Worm (Caenorhabditis elegans) whole organism, L2 larva: ENCODE data around the gene F53C3.4.

Experiments used
- C34F6.9 ChIP-seq: fragments of 150-350 bp; optimal IDR thresholded peaks from 2 replicates; lab custom pipeline; 2014; ENCODE audit warnings: missing biosample characterization, missing genetic modification characterization
- F13H6.1 ChIP-seq: sonication (generic microtip); optimal IDR thresholded peaks from 2 replicates; lab custom pipeline; 2016; ENCODE audit warnings: missing genetic modification characterization, missing compliant biosample characterization
- R02D3.7 ChIP-seq: fragments of 150-350 bp; optimal IDR thresholded peaks from 2 replicates; lab custom pipeline; 2014; ENCODE audit warnings: missing biosample characterization, missing genetic modification characterization
- Y55F3AM.14 ChIP-seq: fragments of 200-800 bp; sonication (Bioruptor generic); optimal IDR thresholded peaks from 2 replicates; lab custom pipeline; 2018; ENCODE audit warnings: mild to moderate bottlenecking, missing genetic modification characterization, missing compliant biosample characterization
- ZK546.5 ChIP-seq: sonication (generic microtip); optimal IDR thresholded peaks from 2 replicates; lab custom pipeline; 2017; ENCODE audit warnings: missing biosample characterization, missing genetic modification characterization
- alr-1 ChIP-seq: fragments of 150-350 bp; optimal IDR thresholded peaks from 2 replicates; lab custom pipeline; 2014; ENCODE audit warnings: missing biosample characterization, missing genetic modification characterization
- aly-2 ChIP-seq: fragments of 150-350 bp; optimal IDR thresholded peaks from 2 replicates; lab custom pipeline; 2014; ENCODE audit warnings: missing biosample characterization, missing genetic modification characterization
- ama-1 ChIP-seq: fragments of 150-350 bp; optimal IDR thresholded peaks from 2 replicates; lab custom pipeline; 2018; ENCODE audit warnings: inconsistent platforms
- blmp-1 ChIP-seq: sonication (generic microtip); optimal IDR thresholded peaks from 2 replicates; lab custom pipeline; 2017; ENCODE audit warnings: missing genetic modification characterization, mild to moderate bottlenecking, missing compliant biosample characterization, antibody characterized with exemption, moderate library complexity; ENCODE audit not compliant: insufficient read depth
- ceh-16 ChIP-seq: fragments of 150-350 bp; optimal IDR thresholded peaks from 2 replicates; lab custom pipeline; 2014; ENCODE audit warnings: missing biosample characterization, missing genetic modification characterization
- ceh-82 ChIP-seq: fragments of 150-350 bp; optimal IDR thresholded peaks from 2 replicates; lab custom pipeline; 2014; ENCODE audit warnings: missing biosample characterization, missing genetic modification characterization
- crh-2 ChIP-seq: sonication (generic microtip); optimal IDR thresholded peaks from 2 replicates; lab custom pipeline; 2017; ENCODE audit warnings: missing biosample characterization, missing genetic modification characterization
- dmd-4 ChIP-seq: sonication (generic microtip); optimal IDR thresholded peaks from 2 replicates; lab custom pipeline; 2017; ENCODE audit warnings: missing biosample characterization, missing genetic modification characterization
- egl-27 ChIP-seq: sonication (generic microtip); optimal IDR thresholded peaks from 3 replicates; lab custom pipeline; 2017; ENCODE audit warnings: missing biosample characterization, missing genetic modification reagents, missing genetic modification characterization
- elt-1 ChIP-seq: fragments of 150-350 bp; optimal IDR thresholded peaks from 2 replicates; lab custom pipeline; 2014; ENCODE audit warnings: missing biosample characterization, missing genetic modification characterization
- elt-3 ChIP-seq: sonication (generic microtip); optimal IDR thresholded peaks from 2 replicates; lab custom pipeline; 2017; ENCODE audit warnings: missing biosample characterization, missing genetic modification characterization
- fos-1 ChIP-seq: fragments of 150-350 bp; optimal IDR thresholded peaks from 2 replicates; lab custom pipeline; 2014; ENCODE audit warnings: missing biosample characterization, missing genetic modification characterization
- gmeb-1 ChIP-seq: fragments of 150-350 bp; optimal IDR thresholded peaks from 2 replicates; lab custom pipeline; 2014; ENCODE audit warnings: missing biosample characterization, missing genetic modification characterization
- lin-11 ChIP-seq: fragments of 150-350 bp; sonication (generic microtip); optimal IDR thresholded peaks from 2 replicates; lab custom pipeline; 2014; ENCODE audit warnings: missing biosample characterization, missing genetic modification characterization, inconsistent platforms, mixed read lengths
- lsy-2 ChIP-seq, 2 experiments: fragments of 150-350 bp in 1 of 2; sonication (generic microtip) in 1 of 2; optimal IDR thresholded peaks; 2 replicates each; lab custom pipeline; 2014 to 2017; ENCODE audit warnings: missing biosample characterization in 2 of 2, missing genetic modification characterization in 2 of 2
- mab-5 ChIP-seq: fragments of 150-350 bp; optimal IDR thresholded peaks from 2 replicates; lab custom pipeline; 2014; ENCODE audit warnings: missing biosample characterization, missing genetic modification characterization
- mbf-1 ChIP-seq: sonication (generic microtip); optimal IDR thresholded peaks from 2 replicates; lab custom pipeline; 2017; ENCODE audit warnings: missing biosample characterization, missing genetic modification characterization
- mdl-1 ChIP-seq, 2 experiments: fragments of 150-350 bp in 1 of 2; sonication (generic microtip) in 1 of 2; optimal IDR thresholded peaks; 2 replicates each; lab custom pipeline; 2017; ENCODE audit warnings: missing biosample characterization in 2 of 2, missing genetic modification characterization in 2 of 2
- nhr-10 ChIP-seq: sonication (generic microtip); optimal IDR thresholded peaks from 2 replicates; lab custom pipeline; 2017; ENCODE audit warnings: missing biosample characterization, missing genetic modification characterization
- nhr-11 ChIP-seq: fragments of 150-350 bp; optimal IDR thresholded peaks from 2 replicates; lab custom pipeline; 2014; ENCODE audit warnings: missing biosample characterization, missing genetic modification characterization
- nhr-12 ChIP-seq: fragments of 150-350 bp; optimal IDR thresholded peaks from 2 replicates; lab custom pipeline; 2014; ENCODE audit warnings: missing biosample characterization, missing genetic modification characterization
- nhr-129 ChIP-seq: fragments of 150-350 bp; optimal IDR thresholded peaks from 2 replicates; lab custom pipeline; 2014; ENCODE audit warnings: missing biosample characterization, missing genetic modification characterization
- nhr-23 ChIP-seq: fragments of 150-350 bp; optimal IDR thresholded peaks from 2 replicates; lab custom pipeline; 2014; ENCODE audit warnings: missing biosample characterization, missing genetic modification reagents, missing genetic modification characterization
- nhr-237 ChIP-seq: fragments of 150-350 bp; optimal IDR thresholded peaks from 2 replicates; lab custom pipeline; 2014; ENCODE audit warnings: missing biosample characterization, missing genetic modification characterization
- nhr-25 ChIP-seq: fragments of 150-350 bp; sonication (generic microtip); optimal IDR thresholded peaks from 3 replicates; lab custom pipeline; 2014; ENCODE audit warnings: missing biosample characterization, missing genetic modification characterization
- nhr-6 ChIP-seq: fragments of 150-350 bp; optimal IDR thresholded peaks from 2 replicates; lab custom pipeline; 2014; ENCODE audit warnings: missing biosample characterization, missing genetic modification characterization
- nhr-77 ChIP-seq: fragments of 150-350 bp; optimal IDR thresholded peaks from 2 replicates; lab custom pipeline; 2014; ENCODE audit warnings: missing biosample characterization, missing genetic modification characterization
- peb-1 ChIP-seq: fragments of 150-350 bp; optimal IDR thresholded peaks from 2 replicates; lab custom pipeline; 2014; ENCODE audit warnings: missing biosample characterization, missing genetic modification characterization
- sem-4 ChIP-seq: fragments of 150-350 bp; optimal IDR thresholded peaks from 2 replicates; lab custom pipeline; 2014; ENCODE audit warnings: missing biosample characterization, missing genetic modification reagents, missing genetic modification characterization
- skn-1 ChIP-seq: sonication (generic microtip); optimal IDR thresholded peaks from 2 replicates; lab custom pipeline; 2017; ENCODE audit warnings: missing biosample characterization, missing genetic modification characterization
- sma-3 ChIP-seq: sonication (generic microtip); optimal IDR thresholded peaks from 2 replicates; lab custom pipeline; 2016; ENCODE audit warnings: missing genetic modification reagents, missing genetic modification characterization, missing compliant biosample characterization
- sma-9 ChIP-seq, 2 experiments: fragments of 150-350 bp in 1 of 2; sonication (generic microtip) in 1 of 2; optimal IDR thresholded peaks; 2 replicates each; lab custom pipeline; 2014 to 2016; ENCODE audit warnings: missing genetic modification characterization in 2 of 2, mild to moderate bottlenecking in 1 of 2, missing biosample characterization in 1 of 2, missing compliant biosample characterization in 1 of 2, missing genetic modification reagents in 1 of 2, moderate library complexity in 1 of 2
- snpc-4 ChIP-seq: fragments of 150-350 bp; optimal IDR thresholded peaks from 2 replicates; lab custom pipeline; 2014; ENCODE audit warnings: missing biosample characterization, missing genetic modification characterization
- unc-39 ChIP-seq: fragments of 150-350 bp; optimal IDR thresholded peaks from 2 replicates; lab custom pipeline; 2014; ENCODE audit warnings: missing biosample characterization, missing genetic modification characterization
- unc-55 ChIP-seq: fragments of 150-350 bp; sonication (generic microtip); optimal IDR thresholded peaks from 3 replicates; lab custom pipeline; 2014; ENCODE audit warnings: missing biosample characterization, missing genetic modification reagents, missing genetic modification characterization
- unc-62 ChIP-seq: fragments of 150-350 bp; optimal IDR thresholded peaks from 2 replicates; lab custom pipeline; 2014; ENCODE audit warnings: missing biosample characterization, missing genetic modification reagents, missing genetic modification characterization
- ztf-11 ChIP-seq: sonication (generic microtip); optimal IDR thresholded peaks from 2 replicates; lab custom pipeline; 2017; ENCODE audit warnings: missing biosample characterization, missing genetic modification characterization
- ztf-4 ChIP-seq: fragments of 150-350 bp; optimal IDR thresholded peaks from 2 replicates; lab custom pipeline; 2014; ENCODE audit warnings: missing biosample characterization, missing genetic modification characterization

F53C3.4 gene

ce11 chrII:3935098-3935497 is 33.9 kb downstream of the F53C3.4 start:
- TF ChIP-seq mdl-1 (tag; optimal IDR thresholded peaks at IDR 0.05; lab: Kevin White, UChicago): no peak
- no peak for TF ChIP-seq nhr-23 (tag; lab: Kevin White, UChicago)
- no peak for TF ChIP-seq unc-39 (tag; lab: Kevin White, UChicago)
- TF ChIP-seq, all 48 proteins: peak for 0

- TF ChIP-seq unc-62 (GFP tag; lab: Kevin White, UChicago) (no peak), nhr-23 (tag; lab: Kevin White, UChicago) (no peak), alr-1 (no peak), elt-1 (no peak), nhr-129 (no peak), R02D3.7 (tag; lab: Kevin White, UChicago) (no peak)
These were observed 34.8 kb downstream of the F53C3.4 start for ce11 chrII:3935990-3936389.

- TF ChIP-seq sma-3 (GFP tag; lab: Kevin White, UChicago) (no peak), nhr-237 (tag; lab: Kevin White, UChicago) (no peak), mdl-1 (tag; optimal IDR thresholded peaks at IDR 0.05; lab: Kevin White, UChicago) (no peak)
- TF ChIP-seq, all 48 proteins: peak for 0
These were observed 46.2 kb downstream of the F53C3.4 start for ce11 chrII:3947404-3947803.

- no peak for TF ChIP-seq nhr-11 (tag; lab: Kevin White, UChicago)
- TF ChIP-seq nhr-23 (tag; lab: Kevin White, UChicago): no peak
- peak; percentile 37 for TF ChIP-seq unc-55
- TF ChIP-seq C34F6.9: peak; percentile 53
These were observed 47.3 kb downstream of the F53C3.4 start for ce11 chrII:3948507-3948906.

ce11 chrII:3950077-3950476 is 48.9 kb downstream of the F53C3.4 start, which contains the start of gene sea-2:
TSS of gene sea-2 (plus strand) at chrII:3950377.
- TF ChIP-seq dmd-4: no peak
- no peak for TF ChIP-seq aly-2 (tag; lab: Kevin White, UChicago)
- TF ChIP-seq unc-39 (tag; lab: Kevin White, UChicago): no peak
- no peak for TF ChIP-seq peb-1
- TF ChIP-seq nhr-11 (tag; lab: Kevin White, UChicago): no peak
- no peak for TF ChIP-seq snpc-4
- TF ChIP-seq nhr-129: no peak
- no peak for TF ChIP-seq Y55F3AM.14 (GFP tag; lab: Kevin White, UChicago)
- TF ChIP-seq skn-1 (tag; lab: Kevin White, UChicago): no peak
- no peak for TF ChIP-seq nhr-23 (tag; lab: Kevin White, UChicago)
- no peak for TF ChIP-seq mab-5
- no peak for TF ChIP-seq gmeb-1 (tag; lab: Kevin White, UChicago)

- TF ChIP-seq crh-2 (tag; lab: Kevin White, UChicago) (peak; percentile 12), sem-4 (tag; lab: Kevin White, UChicago) (peak; percentile 3), unc-62 (GFP tag; lab: Kevin White, UChicago) (no peak), aly-2 (tag; lab: Kevin White, UChicago) (no peak), ceh-82 (tag; lab: Kevin White, UChicago) (no peak), mbf-1 (tag; lab: Kevin White, UChicago) (no peak), egl-27 (tag; lab: Kevin White, UChicago) (no peak), sma-9 (GFP tag; optimal IDR thresholded peaks at IDR 0.05; lab: Kevin White, UChicago) (peak; percentile 69), sma-9 (tag; optimal IDR thresholded peaks at IDR 0.05; lab: Kevin White, UChicago) (no peak), skn-1 (tag; lab: Kevin White, UChicago) (no peak), lin-11 (tag; lab: Kevin White, UChicago) (no peak), peb-1 (no peak), C34F6.9 (peak; percentile 6), nhr-23 (tag; lab: Kevin White, UChicago) (no peak), dmd-4 (no peak), ztf-4 (tag; lab: Kevin White, UChicago) (no peak), nhr-10 (tag; lab: Kevin White, UChicago) (no peak), F13H6.1 (tag; lab: Kevin White, UChicago) (peak; percentile 47), unc-55 (no peak), ama-1 (lab: Kevin White, UChicago) (no peak), R02D3.7 (tag; lab: Kevin White, UChicago) (no peak), ztf-11 (tag; lab: Kevin White, UChicago) (no peak), nhr-6 (tag; lab: Kevin White, UChicago) (no peak), nhr-25 (tag; lab: Kevin White, UChicago) (peak; percentile 82), fos-1 (peak; percentile 24), unc-39 (tag; lab: Kevin White, UChicago) (no peak), nhr-12 (tag; lab: Kevin White, UChicago) (no peak), ZK546.5 (tag; lab: Kevin White, UChicago) (no peak), elt-3 (tag; lab: Kevin White, UChicago) (no peak), snpc-4 (no peak), blmp-1 (peak; percentile 60), nhr-77 (tag; lab: Kevin White, UChicago) (no peak), lsy-2 (tag; optimal IDR thresholded peaks at IDR 0.05; lab: Kevin White, UChicago) (peak in 1 of 2 experiments; percentile 12), mdl-1 (tag; optimal IDR thresholded peaks at IDR 0.05; lab: Kevin White, UChicago) (no peak), ceh-16 (tag; lab: Kevin White, UChicago) (no peak)
These were observed 50.1 kb downstream of the F53C3.4 start for ce11 chrII:3951354-3951753.
